Fruit fly (Drosophila melanogaster) whole organism, embryonic: ENCODE data around the gene CG42494.

Experiments used
- Atf6 ChIP-seq: fragments of 200-800 bp; sonication (Bioruptor generic); IDR thresholded peaks from 2 replicates; pipeline ENCODE4 v1.3.6; 2022; ENCODE audit warnings: missing biosample characterization, missing genetic modification characterization
- CG10366 ChIP-seq: fragments of 200-800 bp; sonication (Bioruptor generic); IDR thresholded peaks from 2 replicates; pipeline ENCODE4 v1.3.6; 2022; ENCODE audit warnings: missing biosample characterization, missing genetic modification characterization
- CG10431 ChIP-seq: fragments of 200-800 bp; sonication (Bioruptor generic); optimal IDR thresholded peaks from 3 replicates; lab custom pipeline; 2018; ENCODE audit warnings: missing biosample characterization, mild to moderate bottlenecking, missing genetic modification characterization
- CG10654 ChIP-seq: fragments of 200-800 bp; sonication (Bioruptor generic); optimal IDR thresholded peaks from 2 replicates; lab custom pipeline; 2016; ENCODE audit warnings: missing biosample characterization, missing genetic modification characterization
- CG11504 ChIP-seq: fragments of 200-800 bp; sonication (Bioruptor generic); optimal IDR thresholded peaks from 3 replicates; lab custom pipeline; 2019; ENCODE audit warnings: missing biosample characterization, mild to moderate bottlenecking, missing genetic modification characterization, moderate library complexity
- CG12104 ChIP-seq: fragments of 200-800 bp; sonication (Bioruptor generic); optimal IDR thresholded peaks from 3 replicates; lab custom pipeline; 2016; ENCODE audit warnings: missing biosample characterization, missing genetic modification characterization
- CG12942 ChIP-seq: fragments of 200-800 bp; sonication (Bioruptor generic); optimal IDR thresholded peaks from 3 replicates; lab custom pipeline; 2016; ENCODE audit warnings: missing biosample characterization, missing genetic modification characterization
- CG14667 ChIP-seq: fragments of 200-800 bp; sonication (Bioruptor generic); IDR thresholded peaks from 2 replicates; pipeline ENCODE4 v1.3.6; 2022; ENCODE audit warnings: missing biosample characterization, missing genetic modification characterization
- CG16779 ChIP-seq: fragments of 200-800 bp; sonication (Bioruptor generic); IDR thresholded peaks from 2 replicates; pipeline ENCODE4 v1.3.6; 2022; ENCODE audit warnings: missing biosample characterization, missing genetic modification characterization
- CG1832 ChIP-seq: fragments of 200-800 bp; sonication (Bioruptor generic); optimal IDR thresholded peaks from 2 replicates; lab custom pipeline; 2017; ENCODE audit warnings: missing biosample characterization, mild to moderate bottlenecking, missing genetic modification characterization, inconsistent platforms
- CG31388 ChIP-seq: fragments of 200-800 bp; sonication (Bioruptor generic); optimal IDR thresholded peaks from 2 replicates; lab custom pipeline; 2016; ENCODE audit warnings: missing biosample characterization, missing genetic modification characterization
- CG31441 ChIP-seq: fragments of 200-800 bp; sonication (Bioruptor generic); IDR thresholded peaks from 2 replicates; pipeline ENCODE4 v1.3.6; 2022; ENCODE audit warnings: missing biosample characterization, missing genetic modification characterization
- CG3407 ChIP-seq: fragments of 200-800 bp; sonication (Bioruptor generic); optimal IDR thresholded peaks from 2 replicates; lab custom pipeline; 2018; ENCODE audit warnings: missing biosample characterization, mild to moderate bottlenecking, missing genetic modification characterization
- CG5953 ChIP-seq: fragments of 200-800 bp; sonication (Bioruptor generic); IDR thresholded peaks from 2 replicates; pipeline ENCODE4 v1.3.6; 2022; ENCODE audit warnings: missing biosample characterization, missing genetic modification characterization
- CG6683 ChIP-seq: fragments of 200-800 bp; sonication (Bioruptor generic); optimal IDR thresholded peaks from 2 replicates; lab custom pipeline; 2017; ENCODE audit warnings: missing biosample characterization, mild to moderate bottlenecking, missing genetic modification characterization, missing genetic modification reagents
- CG6813 ChIP-seq: fragments of 200-800 bp; sonication (Bioruptor generic); optimal IDR thresholded peaks from 2 replicates; lab custom pipeline; 2017; ENCODE audit warnings: missing biosample characterization, missing genetic modification characterization, mild to moderate bottlenecking, moderate library complexity, missing genetic modification reagents
- CHES-1-like ChIP-seq: fragments of 200-800 bp; sonication (Bioruptor generic); optimal IDR thresholded peaks from 2 replicates; lab custom pipeline; 2016; ENCODE audit warnings: missing biosample characterization, missing genetic modification characterization
- CkIIα-i1 ChIP-seq: fragments of 200-800 bp; sonication (Bioruptor generic); IDR thresholded peaks from 2 replicates; pipeline ENCODE4 v1.3.6; 2022; ENCODE audit warnings: missing biosample characterization, missing genetic modification characterization
- D ChIP-seq, 2 experiments: fragments of 200-800 bp in 1 of 2; fragments of >200 bp in 1 of 2; sonication (Bioruptor generic) in 1 of 2; optimal IDR thresholded peaks; 2 replicates in 1 of 2; 3 replicates in 1 of 2; lab custom pipeline; 2017; ENCODE audit warnings: mild to moderate bottlenecking in 1 of 2, missing biosample characterization in 1 of 2, missing genetic modification characterization in 1 of 2, missing genetic modification reagents in 1 of 2
- Dip3 ChIP-seq: fragments of 200-800 bp; sonication (Bioruptor generic); optimal IDR thresholded peaks from 3 replicates; lab custom pipeline; 2016; ENCODE audit warnings: missing biosample characterization, missing genetic modification characterization
- Dll ChIP-seq: fragments of 200-800 bp; sonication (Bioruptor generic); IDR thresholded peaks from 4 replicates; pipeline ENCODE4 v1.3.6; 2022; ENCODE audit warnings: missing biosample characterization, missing genetic modification characterization; ENCODE audit not compliant: partially characterized antibody
- Dref ChIP-seq: fragments of 200-800 bp; sonication (Bioruptor generic); IDR thresholded peaks from 2 replicates; pipeline ENCODE4 v1.3.6; 2022; ENCODE audit warnings: missing biosample characterization, missing genetic modification characterization
- ERR ChIP-seq: fragments of 200-800 bp; sonication (Bioruptor generic); optimal IDR thresholded peaks from 2 replicates; lab custom pipeline; 2016; ENCODE audit warnings: missing biosample characterization, missing genetic modification characterization
- Hey ChIP-seq: fragments of 200-800 bp; sonication (Bioruptor generic); optimal IDR thresholded peaks from 3 replicates; lab custom pipeline; 2018; ENCODE audit warnings: missing biosample characterization, mild to moderate bottlenecking, missing genetic modification characterization
- Hmr ChIP-seq: fragments of 200-800 bp; sonication (Bioruptor generic); optimal IDR thresholded peaks from 3 replicates; lab custom pipeline; 2017; ENCODE audit warnings: mild to moderate bottlenecking, missing biosample characterization, missing genetic modification reagents, missing genetic modification characterization
- Kr ChIP-seq: fragments of 200-800 bp; sonication (Bioruptor generic); optimal IDR thresholded peaks from 2 replicates; lab custom pipeline; 2017; ENCODE audit warnings: missing biosample characterization, mild to moderate bottlenecking, missing genetic modification characterization
- Lim3 ChIP-seq: fragments of 200-800 bp; sonication (Bioruptor generic); IDR thresholded peaks from 2 replicates; pipeline ENCODE4 v1.3.6; 2022; ENCODE audit warnings: missing biosample characterization, missing genetic modification characterization
- Mad ChIP-seq: fragments of 200-800 bp; sonication (Bioruptor generic); optimal IDR thresholded peaks from 2 replicates; lab custom pipeline; 2016; ENCODE audit warnings: missing biosample characterization, missing genetic modification characterization
- NFAT ChIP-seq: fragments of 200-800 bp; sonication (Bioruptor generic); IDR thresholded peaks from 2 replicates; pipeline ENCODE4 v1.3.6; 2022; ENCODE audit warnings: missing biosample characterization, missing genetic modification characterization
- Poxn ChIP-seq: fragments of 200-800 bp; sonication (Bioruptor generic); IDR thresholded peaks from 2 replicates; pipeline ENCODE4 v1.3.6; 2022; ENCODE audit warnings: missing biosample characterization, missing genetic modification characterization
- TFAM ChIP-seq: fragments of 200-800 bp; sonication (Bioruptor generic); optimal IDR thresholded peaks from 2 replicates; lab custom pipeline; 2017; ENCODE audit warnings: missing biosample characterization, missing genetic modification characterization, inconsistent platforms
- Xbp1 ChIP-seq: fragments of 200-800 bp; sonication (Bioruptor generic); optimal IDR thresholded peaks from 3 replicates; lab custom pipeline; 2016; ENCODE audit warnings: missing biosample characterization, mild to moderate bottlenecking, missing genetic modification characterization
- ac ChIP-seq: fragments of 200-800 bp; sonication (Bioruptor generic); optimal IDR thresholded peaks from 3 replicates; lab custom pipeline; 2017; ENCODE audit warnings: missing biosample characterization, mild to moderate bottlenecking, missing genetic modification characterization
- ase ChIP-seq: fragments of 200-800 bp; sonication (Bioruptor generic); IDR thresholded peaks from 3 replicates; pipeline ENCODE4 v1.3.6; 2022; ENCODE audit warnings: missing biosample characterization, missing genetic modification characterization
- bab2 ChIP-seq: fragments of 200-800 bp; sonication (Bioruptor generic); optimal IDR thresholded peaks from 2 replicates; lab custom pipeline; 2016; ENCODE audit warnings: missing biosample characterization, missing genetic modification characterization
- caup ChIP-seq: fragments of 200-800 bp; sonication (Bioruptor generic); optimal IDR thresholded peaks from 3 replicates; lab custom pipeline; 2017; ENCODE audit warnings: missing biosample characterization, mild to moderate bottlenecking, missing genetic modification characterization, moderate library complexity; ENCODE audit not compliant: severe bottlenecking
- chm ChIP-seq: fragments of 200-800 bp; sonication (Bioruptor generic); IDR thresholded peaks from 2 replicates; pipeline ENCODE4 v1.3.6; 2022; ENCODE audit warnings: missing biosample characterization, missing genetic modification characterization
- crc ChIP-seq: fragments of 200-800 bp; sonication (Bioruptor generic); optimal IDR thresholded peaks from 2 replicates; lab custom pipeline; 2016; ENCODE audit warnings: missing biosample characterization, missing genetic modification characterization
- eyg ChIP-seq: fragments of 200-800 bp; sonication (Bioruptor generic); optimal IDR thresholded peaks from 3 replicates; lab custom pipeline; 2016; ENCODE audit warnings: missing biosample characterization, missing genetic modification characterization
- her ChIP-seq: fragments of 200-800 bp; sonication (Bioruptor generic); optimal IDR thresholded peaks from 2 replicates; lab custom pipeline; 2016; ENCODE audit warnings: missing biosample characterization, missing genetic modification characterization
- kni ChIP-seq: fragments of 200-800 bp; sonication (Bioruptor generic); optimal IDR thresholded peaks from 3 replicates; lab custom pipeline; 2017; ENCODE audit warnings: mild to moderate bottlenecking, missing biosample characterization, missing genetic modification reagents, missing genetic modification characterization
- prd ChIP-seq, 3 experiments: fragments of >200 bp in 2 of 3; fragments of 200-800 bp in 1 of 3; sonication (Bioruptor generic) in 1 of 3; optimal IDR thresholded peaks in 2 of 3; IDR thresholded peaks in 1 of 3; 2 replicates in 2 of 3; 3 replicates in 1 of 3; pipeline versions ENCODE4 v1.3.6 to Lab custom; 2017 to 2022; ENCODE audit warnings: missing biosample characterization in 1 of 3, missing genetic modification characterization in 1 of 3
- sd ChIP-seq: fragments of 200-800 bp; sonication (Bioruptor generic); optimal IDR thresholded peaks from 3 replicates; lab custom pipeline; 2018; ENCODE audit warnings: missing biosample characterization, mild to moderate bottlenecking, missing genetic modification characterization, moderate library complexity
- slbo ChIP-seq: fragments of 200-800 bp; sonication (Bioruptor generic); IDR thresholded peaks from 2 replicates; pipeline ENCODE4 v1.3.6; 2022; ENCODE audit warnings: missing biosample characterization, missing genetic modification characterization
- sob ChIP-seq: fragments of 200-800 bp; sonication (Bioruptor generic); IDR thresholded peaks from 2 replicates; pipeline ENCODE4 v1.3.6; 2022; ENCODE audit warnings: missing biosample characterization, missing genetic modification characterization
- ssp ChIP-seq: fragments of 200-800 bp; sonication (Bioruptor generic); IDR thresholded peaks from 2 replicates; pipeline ENCODE4 v1.3.6; 2022; ENCODE audit warnings: missing biosample characterization, missing genetic modification characterization
- sug ChIP-seq: fragments of 200-800 bp; optimal IDR thresholded peaks from 2 replicates; lab custom pipeline; 2019; ENCODE audit warnings: missing biosample characterization, mild to moderate bottlenecking, missing genetic modification characterization, moderate library complexity
- unc-4 ChIP-seq: fragments of 200-800 bp; sonication (Bioruptor generic); IDR thresholded peaks from 2 replicates; pipeline ENCODE4 v1.3.6; 2022; ENCODE audit warnings: missing biosample characterization, missing genetic modification characterization; ENCODE audit not compliant: partially characterized antibody

CG42494 gene

dm6 chr3L:3224740-3225719, 40.8 kb downstream of the CG42494 start, which contains the start of gene Larp4B (continued):
- TF ChIP-seq CG1832 (GFP tag; lab: Kevin White, UChicago) (no peak), Dip3 (GFP tag; lab: Kevin White, UChicago) (no peak), sug (no peak), D (optimal IDR thresholded peaks at IDR 0.05; lab: Kevin White, UChicago) (peak; percentile 30), D (GFP tag; optimal IDR thresholded peaks at IDR 0.05; lab: Kevin White, UChicago) (no peak), unc-4 (GFP tag; lab: Robert Waterston, UW) (peak; percentile 66), CG16779 (GFP tag; lab: Robert Waterston, UW) (no peak), CG10366 (GFP tag; lab: Robert Waterston, UW) (no peak), CG11504 (no peak), sob (GFP tag; lab: Robert Waterston, UW) (no peak; the same call in none of the 2 replicates), CHES-1-like (peak; percentile 25), CG31388 (no peak), ERR (no peak), slbo (GFP tag; lab: Robert Waterston, UW) (peak; percentile 35; the same call in 1 of the 2 replicates), CkIIα-i1 (GFP tag; lab: Robert Waterston, UW) (no peak), ssp (GFP tag; lab: Robert Waterston, UW) (no peak), CG12942 (GFP tag; lab: Kevin White, UChicago) (no peak), bab2 (GFP tag; lab: Kevin White, UChicago) (no peak), TFAM (GFP tag; lab: Kevin White, UChicago) (no peak), eyg (GFP tag; lab: Kevin White, UChicago) (no peak), CG12104 (no peak), CG10431 (GFP tag; lab: Kevin White, UChicago) (no peak), CG31441 (GFP tag; lab: Robert Waterston, UW) (no peak), Atf6 (GFP tag; lab: Robert Waterston, UW) (no peak), ac (GFP tag; lab: Kevin White, UChicago) (no peak), chm (GFP tag; lab: Robert Waterston, UW) (no peak), Kr (GFP tag; lab: Kevin White, UChicago) (no peak), prd (optimal IDR thresholded peaks at IDR 0.05; lab: Kevin White, UChicago) (no peak), prd (GFP tag; IDR thresholded peaks at IDR 0.05; lab: Robert Waterston, UW) (no peak), ase (no peak), sd (tag; lab: Kevin White, UChicago) (peak; percentile 37), Hey (tag; lab: Kevin White, UChicago) (no peak), NFAT (no peak), Dref (GFP tag; lab: Robert Waterston, UW) (peak; percentile 59), CG5953 (GFP tag; lab: Robert Waterston, UW) (no peak), Hmr (peak; percentile 41), her (GFP tag; lab: Kevin White, UChicago) (no peak), CG6813 (no peak), Lim3 (no peak), Poxn (GFP tag; lab: Robert Waterston, UW) (no peak), caup (GFP tag; lab: Kevin White, UChicago) (peak; percentile 16), CG10654 (GFP tag; lab: Kevin White, UChicago) (no peak), crc (GFP tag; lab: Kevin White, UChicago) (no peak), kni (GFP tag; lab: Kevin White, UChicago) (no peak), CG6683 (GFP tag; lab: Kevin White, UChicago) (no peak), Xbp1 (GFP tag; lab: Kevin White, UChicago) (peak; percentile 21), Dll (peak; percentile 77), Mad (no peak), CG3407 (no peak), CG14667 (no peak)
